Fruit fly (Drosophila melanogaster): ENCODE data around the gene Alp12.

The Alp12 gene

dm6 chr2L:19402667-19403066 lies 21.2 kb upstream of the Alp12 start:
- TF ChIP-seq lola (GFP tag; optimal IDR thresholded peaks at IDR 0.05) (no peak), pan (optimal IDR thresholded peaks at IDR 0.05) (no peak), Hr78 (GFP tag; optimal IDR thresholded peaks at IDR 0.05) (no peak), usp (GFP tag; optimal IDR thresholded peaks at IDR 0.05) (no peak), Dfd (GFP tag; optimal IDR thresholded peaks at IDR 0.05) (no peak), sv (GFP tag; optimal IDR thresholded peaks at IDR 0.05) (no peak), br (GFP tag; optimal IDR thresholded peaks at IDR 0.05) (no peak), tai (GFP tag; optimal IDR thresholded peaks at IDR 0.05) (no peak), Vsx2 (GFP tag; optimal IDR thresholded peaks at IDR 0.05; ENCODE audit: partially characterized antibody) (no peak), Mio (GFP tag; optimal IDR thresholded peaks at IDR 0.05) (no peak), Myc (optimal IDR thresholded peaks at IDR 0.05) (no peak), Rel (GFP tag; optimal IDR thresholded peaks at IDR 0.05) (no peak), Rel (tag; optimal IDR thresholded peaks at IDR 0.05) (no peak), psq (GFP tag; optimal IDR thresholded peaks at IDR 0.05) (no peak), N (GFP tag; optimal IDR thresholded peaks at IDR 0.05) (no peak), OdsH (GFP tag; optimal IDR thresholded peaks at IDR 0.05) (no peak)

dm6 chr2L:19403398-19403797 lies 20.5 kb upstream of the Alp12 start:
- TF ChIP-seq CG32264 (GFP tag; optimal IDR thresholded peaks at IDR 0.05) (no peak), Mio (GFP tag; optimal IDR thresholded peaks at IDR 0.05) (no peak), Jra (GFP tag; optimal IDR thresholded peaks at IDR 0.05) (no peak), dmrt93B (GFP tag; optimal IDR thresholded peaks at IDR 0.05) (no peak), OdsH (GFP tag; optimal IDR thresholded peaks at IDR 0.05) (no peak), CG9705 (GFP tag; optimal IDR thresholded peaks at IDR 0.05) (no peak), GATAd (GFP tag; optimal IDR thresholded peaks at IDR 0.05) (no peak), HLH106 (tag; optimal IDR thresholded peaks at IDR 0.05) (no peak), pan (optimal IDR thresholded peaks at IDR 0.05) (no peak), dsf (GFP tag; optimal IDR thresholded peaks at IDR 0.05; ENCODE audit: borderline replicate concordance) (no peak), Dif (GFP tag; optimal IDR thresholded peaks at IDR 0.05; ENCODE audit: partially characterized antibody) (no peak), tai (GFP tag; optimal IDR thresholded peaks at IDR 0.05) (no peak), h (GFP tag; optimal IDR thresholded peaks at IDR 0.05) (no peak), lola (GFP tag; optimal IDR thresholded peaks at IDR 0.05) (no peak), psq (GFP tag; optimal IDR thresholded peaks at IDR 0.05) (no peak)

- TF ChIP-seq tai (GFP tag; optimal IDR thresholded peaks at IDR 0.05) (no peak), Mio (GFP tag; optimal IDR thresholded peaks at IDR 0.05) (no peak), Dfd (GFP tag; optimal IDR thresholded peaks at IDR 0.05) (no peak), CrebA (GFP tag; optimal IDR thresholded peaks at IDR 0.05; ENCODE audit: borderline replicate concordance) (no peak), Sp1 (GFP tag; optimal IDR thresholded peaks at IDR 0.05) (no peak), Vsx2 (GFP tag; optimal IDR thresholded peaks at IDR 0.05; ENCODE audit: partially characterized antibody) (no peak), foxo (GFP tag; optimal IDR thresholded peaks at IDR 0.05) (no peak), h (GFP tag; optimal IDR thresholded peaks at IDR 0.05) (no peak), pan (optimal IDR thresholded peaks at IDR 0.05) (no peak), woc (GFP tag; optimal IDR thresholded peaks at IDR 0.05) (no peak), Jra (GFP tag; optimal IDR thresholded peaks at IDR 0.05) (no peak), brk (GFP tag; optimal IDR thresholded peaks at IDR 0.05) (no peak), sv (GFP tag; optimal IDR thresholded peaks at IDR 0.05) (no peak), sage (GFP tag; optimal IDR thresholded peaks at IDR 0.05) (no peak), Abd-B (GFP tag; optimal IDR thresholded peaks at IDR 0.05) (no peak), CG32264 (GFP tag; optimal IDR thresholded peaks at IDR 0.05) (no peak), CG9705 (GFP tag; optimal IDR thresholded peaks at IDR 0.05) (no peak)
Measured at dm6 chr2L:19404804-19405203, 19.0 kb upstream of the Alp12 start.

DNA sequence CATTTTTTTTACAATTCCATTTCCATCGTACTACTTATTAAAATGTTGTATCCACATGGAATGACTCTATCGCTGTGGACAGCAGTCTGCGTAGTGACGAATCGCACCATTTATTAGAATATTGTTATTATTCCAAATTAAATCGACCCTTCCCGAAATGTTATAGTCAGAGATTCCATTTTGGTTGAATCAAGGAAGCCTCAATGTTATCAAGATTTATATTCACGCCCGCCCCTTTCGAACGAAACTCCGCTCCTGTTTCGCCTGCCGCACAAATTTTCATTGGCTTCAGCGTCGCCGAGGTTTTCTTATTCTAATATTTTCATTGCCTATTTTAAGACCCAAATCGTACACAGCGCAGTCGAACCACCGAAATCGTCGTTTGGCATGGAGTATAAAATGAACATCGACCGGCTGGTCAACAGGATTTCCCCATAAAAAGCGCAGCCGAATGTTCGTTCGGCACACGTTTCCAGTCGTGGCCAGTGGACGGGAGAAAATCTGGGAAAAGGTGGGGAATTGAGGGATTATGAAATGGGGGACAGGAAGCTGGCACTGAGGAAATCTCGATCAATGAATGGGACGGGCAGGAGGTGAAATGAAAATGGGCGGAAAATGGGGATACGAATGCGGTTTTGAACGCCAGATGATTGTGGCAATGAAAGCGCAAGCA lies 18.0 kb upstream of the Alp12 start:
- TF ChIP-seq CG9705 (GFP tag; optimal IDR thresholded peaks at IDR 0.05) (no peak), tai (GFP tag; optimal IDR thresholded peaks at IDR 0.05) (no peak), foxo (GFP tag; optimal IDR thresholded peaks at IDR 0.05) (no peak), Sp1 (GFP tag; optimal IDR thresholded peaks at IDR 0.05) (no peak)

dm6 chr2L:19406419-19406818 lies 17.4 kb upstream of the Alp12 start:
- TF ChIP-seq ey (GFP tag; optimal IDR thresholded peaks at IDR 0.05) (no peak), Hr78 (GFP tag; optimal IDR thresholded peaks at IDR 0.05) (no peak), rgr (GFP tag; optimal IDR thresholded peaks at IDR 0.05) (no peak), dmrt93B (GFP tag; optimal IDR thresholded peaks at IDR 0.05) (no peak), foxo (GFP tag; optimal IDR thresholded peaks at IDR 0.05) (no peak), tai (GFP tag; optimal IDR thresholded peaks at IDR 0.05) (no peak), pan (optimal IDR thresholded peaks at IDR 0.05) (no peak), Jra (GFP tag; optimal IDR thresholded peaks at IDR 0.05) (no peak), Myc (optimal IDR thresholded peaks at IDR 0.05) (no peak), Sp1 (GFP tag; optimal IDR thresholded peaks at IDR 0.05) (no peak), Rel (GFP tag; optimal IDR thresholded peaks at IDR 0.05) (no peak), Rel (tag; optimal IDR thresholded peaks at IDR 0.05) (no peak), N (GFP tag; optimal IDR thresholded peaks at IDR 0.05) (no peak), sv (GFP tag; optimal IDR thresholded peaks at IDR 0.05) (no peak), sage (GFP tag; optimal IDR thresholded peaks at IDR 0.05) (no peak), Mio (GFP tag; optimal IDR thresholded peaks at IDR 0.05) (no peak), Hnf4 (GFP tag; optimal IDR thresholded peaks at IDR 0.05) (no peak), CG32264 (GFP tag; optimal IDR thresholded peaks at IDR 0.05) (no peak), Dif (GFP tag; optimal IDR thresholded peaks at IDR 0.05; ENCODE audit: partially characterized antibody) (no peak)

All from whole organism, wandering third instar larva.